Comparison of ENCODE assay signal across 5 fruit fly cellular contexts in the genomic region with DNA sequence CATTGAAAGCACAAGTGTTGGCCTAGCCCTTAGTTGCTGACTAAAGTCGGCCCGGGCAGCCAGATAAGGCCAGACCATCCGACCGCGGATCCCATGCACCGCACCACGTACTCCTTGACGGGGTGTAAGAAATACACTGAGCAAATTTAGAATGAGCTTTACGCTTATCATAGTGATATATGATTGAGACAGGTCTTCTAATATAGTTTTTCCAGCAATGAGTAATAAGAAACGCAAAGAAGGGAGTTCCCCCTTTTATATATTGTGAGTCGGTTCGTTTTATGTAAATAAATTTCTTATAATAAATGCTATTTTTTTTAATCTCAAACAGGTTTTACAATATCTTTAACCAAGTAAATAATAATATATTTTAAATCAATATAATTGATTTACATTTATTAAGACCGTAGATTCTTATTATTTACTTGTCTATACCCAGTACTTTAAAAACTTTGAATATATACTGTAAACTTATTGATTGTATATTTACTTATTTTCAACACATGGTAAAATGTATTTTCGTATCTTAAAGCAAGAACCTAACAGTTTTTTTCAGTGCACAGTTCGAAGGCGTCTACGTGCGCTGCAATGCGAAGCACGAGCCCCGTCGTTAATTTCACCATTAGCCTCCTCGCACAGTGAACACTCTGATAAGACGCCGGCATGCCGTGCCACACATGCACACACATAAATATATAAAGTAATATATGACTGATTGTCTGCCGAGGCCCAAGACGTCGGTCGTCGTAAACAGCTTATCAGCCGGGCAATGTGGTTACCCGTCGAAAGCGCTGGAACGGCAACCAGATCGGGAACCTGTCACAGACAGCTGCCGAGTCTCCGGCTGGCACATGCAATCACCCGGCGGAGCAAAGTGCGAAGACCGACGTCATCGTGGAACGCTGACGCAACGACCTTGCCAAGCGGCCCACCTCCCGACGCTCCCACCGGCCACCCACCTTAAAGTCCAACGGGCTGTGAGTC.
A peak's percentile ranks its signal among the peaks of the same experiment; 100 is the strongest.
TF ChIP-seq lines count a peak whose summit lies in the region.

No protein-coding gene starts in this region.

- no peak for TF ChIP-seq CTCF in whole organism, embryonic (GFP tag; optimal IDR thresholded peaks at IDR 0.05; lab: Kevin White, UChicago)

TF ChIP-seq in whole organism, adult, 20 proteins besides CTCF, POLR2A, EP300 and RAD21 (continues in another document):
- TF ChIP-seq tj (GFP tag; optimal IDR thresholded peaks at IDR 0.05; lab: Kevin White, UChicago) (peak; percentile 49), bab1 (GFP tag; optimal IDR thresholded peaks at IDR 0.05; lab: Kevin White, UChicago) (peak; percentile 86), CG14711 (tag; optimal IDR thresholded peaks at IDR 0.05; lab: Kevin White, UChicago) (peak; percentile 56), CG7101 (tag; optimal IDR thresholded peaks at IDR 0.05; lab: Kevin White, UChicago) (peak; percentile 68), CG33017 (tag; optimal IDR thresholded peaks at IDR 0.05; lab: Kevin White, UChicago) (peak; percentile 25), CG7045 (GFP tag; optimal IDR thresholded peaks at IDR 0.05; lab: Kevin White, UChicago) (peak; percentile 54), kay (GFP tag; lab: Kevin White, UChicago; ENCODE audit: borderline replicate concordance) (peak; percentile 89), Crg-1 (GFP tag; optimal IDR thresholded peaks at IDR 0.05; lab: Kevin White, UChicago) (peak; percentile 14), toe (GFP tag; optimal IDR thresholded peaks at IDR 0.05; lab: Kevin White, UChicago) (no peak), CG5204 (GFP tag; optimal IDR thresholded peaks at IDR 0.05; lab: Kevin White, UChicago) (no peak), CG11617 (GFP tag; optimal IDR thresholded peaks at IDR 0.05; lab: Kevin White, UChicago) (peak; percentile 91), Mnt (GFP tag; optimal IDR thresholded peaks at IDR 0.05; lab: Kevin White, UChicago) (peak; percentile 63), cic (GFP tag; optimal IDR thresholded peaks at IDR 0.05; lab: Kevin White, UChicago) (peak; percentile 85), Hr96 (GFP tag; optimal IDR thresholded peaks at IDR 0.05; lab: Kevin White, UChicago) (peak; percentile 53), CG12768 (GFP tag; optimal IDR thresholded peaks at IDR 0.05; lab: Kevin White, UChicago) (peak; percentile 85)

TF ChIP-seq in whole organism, embryonic, 481 proteins besides CTCF, POLR2A, EP300 and RAD21 (continues in another document):
- TF ChIP-seq nmo (GFP tag; optimal IDR thresholded peaks at IDR 0.05; lab: Kevin White, UChicago) (peak; percentile 71), CG3163 (GFP tag; optimal IDR thresholded peaks at IDR 0.05; lab: Kevin White, UChicago) (no peak), CG2678 (tag; optimal IDR thresholded peaks at IDR 0.05; lab: Kevin White, UChicago) (peak; percentile 82), CG9932 (GFP tag; IDR thresholded peaks at IDR 0.05; lab: Robert Waterston, UW) (0 out of 2 replicates have a peak, but pooled peaks have one; percentile 25), ttk (GFP tag; IDR thresholded peaks at IDR 0.05; lab: Robert Waterston, UW) (peak; percentile 10; the same call in 1 of the 2 replicates), CG12942 (GFP tag; optimal IDR thresholded peaks at IDR 0.05; lab: Kevin White, UChicago) (no peak), CG9437 (GFP tag; optimal IDR thresholded peaks at IDR 0.05; lab: Kevin White, UChicago) (peak; percentile 76), Nf-YC (tag; optimal IDR thresholded peaks at IDR 0.05; lab: Kevin White, UChicago) (peak; percentile 47), CG7745 (tag; optimal IDR thresholded peaks at IDR 0.05; lab: Kevin White, UChicago) (peak; percentile 16), HHEX (GFP tag; optimal IDR thresholded peaks at IDR 0.05; lab: Kevin White, UChicago) (peak; percentile 34), CG10979 (tag; optimal IDR thresholded peaks at IDR 0.05; lab: Kevin White, UChicago) (peak; percentile 60), HLH3B (GFP tag; IDR thresholded peaks at IDR 0.05; lab: Robert Waterston, UW) (peak; percentile 8; the same call in 1 of the 2 replicates), CG12104 (GFP tag; optimal IDR thresholded peaks at IDR 0.05; lab: Kevin White, UChicago) (peak; percentile 43), grn (GFP tag; optimal IDR thresholded peaks at IDR 0.05; lab: Kevin White, UChicago) (no peak), nau (GFP tag; optimal IDR thresholded peaks at IDR 0.05; lab: Kevin White, UChicago) (no peak)

TF ChIP-seq in whole organism, prepupa, 60 proteins besides CTCF, POLR2A, EP300 and RAD21 (continues in another document):
- TF ChIP-seq salr (GFP tag; optimal IDR thresholded peaks at IDR 0.05; lab: Kevin White, UChicago) (peak; percentile 12 to 69), CG8632 (GFP tag; optimal IDR thresholded peaks at IDR 0.05; lab: Kevin White, UChicago) (peak; percentile 61), ss (GFP tag; optimal IDR thresholded peaks at IDR 0.05; lab: Kevin White, UChicago) (peak; percentile 82 to 83), dsx (GFP tag; optimal IDR thresholded peaks at IDR 0.05; lab: Kevin White, UChicago; ENCODE audit: poor library complexity, severe bottlenecking) (no peak), spab (GFP tag; optimal IDR thresholded peaks at IDR 0.05; lab: Kevin White, UChicago) (peak; percentile 41), CG11762 (GFP tag; optimal IDR thresholded peaks at IDR 0.05; lab: Kevin White, UChicago; ENCODE audit: insufficient read depth) (no peak), CG31627 (GFP tag; optimal IDR thresholded peaks at IDR 0.05; lab: Kevin White, UChicago) (peak; percentile 4), svp (GFP tag; lab: Kevin White, UChicago) (peak; percentile 94), Ets96B (tag; optimal IDR thresholded peaks at IDR 0.05; lab: Kevin White, UChicago) (peak; percentile 19), CG10631 (GFP tag; optimal IDR thresholded peaks at IDR 0.05; lab: Kevin White, UChicago) (peak; percentile 61), Sox102F (GFP tag; optimal IDR thresholded peaks at IDR 0.05; lab: Kevin White, UChicago) (no peak), CG32006 (GFP tag; optimal IDR thresholded peaks at IDR 0.05; lab: Kevin White, UChicago) (peak; percentile 81), topi (GFP tag; optimal IDR thresholded peaks at IDR 0.05; lab: Kevin White, UChicago) (peak; percentile 12), pdm3 (GFP tag; optimal IDR thresholded peaks at IDR 0.05; lab: Kevin White, UChicago) (peak; percentile 41), Met (GFP tag; optimal IDR thresholded peaks at IDR 0.05; lab: Kevin White, UChicago) (peak; percentile 47), CG4318 (GFP tag; optimal IDR thresholded peaks at IDR 0.05; lab: Kevin White, UChicago) (peak; percentile 68)

TF ChIP-seq in whole organism, pupa, 21 proteins besides CTCF, POLR2A, EP300 and RAD21 (continues in another document):
- peak; percentile 57; the same call in 1 of the 3 replicates for TF ChIP-seq fd96Ca (GFP tag; IDR thresholded peaks at IDR 0.05; lab: Robert Waterston, UW)
- TF ChIP-seq CG34367 (tag; optimal IDR thresholded peaks at IDR 0.05; lab: Kevin White, UChicago) = peak; percentile 8
- TF ChIP-seq CG8301 (tag; optimal IDR thresholded peaks at IDR 0.05; lab: Kevin White, UChicago) = peak; percentile 11
- peak; percentile 9 for TF ChIP-seq CG17806 (tag; optimal IDR thresholded peaks at IDR 0.05; lab: Kevin White, UChicago)
- TF ChIP-seq D1 (tag; optimal IDR thresholded peaks at IDR 0.05; lab: Kevin White, UChicago) = peak; percentile 26
- TF ChIP-seq CG8159 (tag; optimal IDR thresholded peaks at IDR 0.05; lab: Kevin White, UChicago) = peak; percentile 59
- TF ChIP-seq CG13204 (GFP tag; optimal IDR thresholded peaks at IDR 0.05; lab: Kevin White, UChicago) = peak; percentile 64
- TF ChIP-seq CG14655 (GFP tag; optimal IDR thresholded peaks at IDR 0.05; lab: Kevin White, UChicago) = peak; percentile 56
- peak; percentile 81 for TF ChIP-seq gl (tag; optimal IDR thresholded peaks at IDR 0.05; lab: Kevin White, UChicago)
- no peak for TF ChIP-seq CG32121 (GFP tag; IDR thresholded peaks at IDR 0.05; lab: Robert Waterston, UW)
- TF ChIP-seq CG12605 (GFP tag; IDR thresholded peaks at IDR 0.05; lab: Robert Waterston, UW) = peak; percentile 46
- TF ChIP-seq CG9948 (tag; optimal IDR thresholded peaks at IDR 0.05; lab: Kevin White, UChicago) = peak; percentile 35
- TF ChIP-seq Pif1B (GFP tag; optimal IDR thresholded peaks at IDR 0.05; lab: Kevin White, UChicago) = no peak
- TF ChIP-seq CG4496 (GFP tag; IDR thresholded peaks at IDR 0.05; lab: Robert Waterston, UW) = peak; percentile 66
- peak; percentile 75 for TF ChIP-seq EcR (GFP tag; optimal IDR thresholded peaks at IDR 0.05; lab: Kevin White, UChicago)
- peak; percentile 50 for TF ChIP-seq CG15710 (tag; optimal IDR thresholded peaks at IDR 0.05; lab: Kevin White, UChicago)
- TF ChIP-seq rn (GFP tag; IDR thresholded peaks at IDR 0.05; lab: Robert Waterston, UW) = 0 out of 2 replicates have a peak, but pooled peaks have one; percentile 11
- peak; percentile 11 for TF ChIP-seq Pif1A (GFP tag; optimal IDR thresholded peaks at IDR 0.05; lab: Kevin White, UChicago)

TF ChIP-seq in whole organism, wandering third instar larva, 38 proteins besides CTCF, POLR2A, EP300 and RAD21 (continues in another document):
- TF ChIP-seq pan (optimal IDR thresholded peaks at IDR 0.05; lab: Kevin White, UChicago) = no peak
- TF ChIP-seq woc (GFP tag; optimal IDR thresholded peaks at IDR 0.05; lab: Kevin White, UChicago) = peak; percentile 31
- TF ChIP-seq CG9705 (GFP tag; optimal IDR thresholded peaks at IDR 0.05; lab: Kevin White, UChicago) = no peak
- peak; percentile 77 for TF ChIP-seq psq (GFP tag; optimal IDR thresholded peaks at IDR 0.05; lab: Kevin White, UChicago)
- peak; percentile 10 for TF ChIP-seq br (GFP tag; optimal IDR thresholded peaks at IDR 0.05; lab: Kevin White, UChicago)
- TF ChIP-seq Rel (GFP tag; optimal IDR thresholded peaks at IDR 0.05; lab: Kevin White, UChicago) = peak; percentile 65
- TF ChIP-seq Rel (tag; optimal IDR thresholded peaks at IDR 0.05; lab: Kevin White, UChicago) = peak; percentile 97
- TF ChIP-seq fru (GFP tag; optimal IDR thresholded peaks at IDR 0.05; lab: Kevin White, UChicago) = peak; percentile 31
- no peak for TF ChIP-seq Jra (GFP tag; optimal IDR thresholded peaks at IDR 0.05; lab: Kevin White, UChicago)
- TF ChIP-seq jim (GFP tag; optimal IDR thresholded peaks at IDR 0.05; lab: Kevin White, UChicago) = no peak
- no peak for TF ChIP-seq Vsx2 (GFP tag; optimal IDR thresholded peaks at IDR 0.05; lab: Kevin White, UChicago; ENCODE audit: partially characterized antibody)
- TF ChIP-seq OdsH (GFP tag; optimal IDR thresholded peaks at IDR 0.05; lab: Kevin White, UChicago) = peak; percentile 45
- no peak for TF ChIP-seq Dif (GFP tag; optimal IDR thresholded peaks at IDR 0.05; lab: Kevin White, UChicago; ENCODE audit: partially characterized antibody)
- no peak for TF ChIP-seq sv (GFP tag; optimal IDR thresholded peaks at IDR 0.05; lab: Kevin White, UChicago)
- no peak for TF ChIP-seq CG32264 (GFP tag; optimal IDR thresholded peaks at IDR 0.05; lab: Kevin White, UChicago)
- peak; percentile 27 for TF ChIP-seq ey (GFP tag; optimal IDR thresholded peaks at IDR 0.05; lab: Kevin White, UChicago)
- TF ChIP-seq rgr (GFP tag; optimal IDR thresholded peaks at IDR 0.05; lab: Kevin White, UChicago) = peak; percentile 42
- TF ChIP-seq Dfd (GFP tag; optimal IDR thresholded peaks at IDR 0.05; lab: Kevin White, UChicago) = no peak
- TF ChIP-seq sage (GFP tag; optimal IDR thresholded peaks at IDR 0.05; lab: Kevin White, UChicago) = peak; percentile 37
- peak in 1 of 2 experiments; percentile 75 for TF ChIP-seq foxo (GFP tag; optimal IDR thresholded peaks at IDR 0.05; lab: Kevin White, UChicago)
